Worm (Caenorhabditis elegans) whole organism, young adult: Measurements from ENCODE around the gene mrpl-41.
"Not testable (repeated sequence)": the region's sequence is repeated elsewhere in the genome, so short reads cannot be mapped to it uniquely, and the experiment has no call there.

Experiments
- aptf-3 ChIP-seq: fragments of 200-800 bp; sonication (Bioruptor generic); IDR thresholded peaks from 2 replicates; pipeline ENCODE4 v1.3.6; 2022; ENCODE audit warnings: missing genetic modification characterization, missing compliant biosample characterization
- die-1 ChIP-seq: sonication (generic microtip); optimal IDR thresholded peaks from 2 replicates; lab custom pipeline; 2016; ENCODE audit warnings: missing genotype, mild to moderate bottlenecking, missing genetic modification characterization, missing compliant biosample characterization

DNA sequence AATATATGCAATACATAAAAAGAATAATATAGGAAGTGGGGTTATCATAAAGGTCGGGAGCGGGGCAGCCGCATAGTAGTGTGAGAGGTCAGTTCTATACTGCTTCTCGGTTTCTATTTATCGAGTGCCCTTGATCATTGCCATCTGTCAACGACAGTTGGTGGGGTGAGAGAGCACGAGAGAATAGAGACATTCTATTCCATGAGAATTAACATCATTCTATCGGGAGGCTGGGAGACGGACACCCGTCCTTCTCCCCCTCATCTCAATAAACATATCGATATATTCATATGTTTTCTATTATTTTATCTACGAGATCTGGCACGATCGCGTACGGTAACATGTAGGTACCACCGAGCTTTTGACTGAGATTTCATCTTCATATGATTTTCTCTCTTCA is 23.4 kb downstream of the mrpl-41 start, which contains the start of gene mps-2:
- TF ChIP-seq die-1 (tag; lab: Kevin White, UChicago); aptf-3 (GFP tag; lab: Robert Waterston, UW): not testable (repeated sequence)
